Fruit fly (Drosophila melanogaster) whole organism: ENCODE measurements around the gene CG11444.

Source experiments
- CG8478 ChIP-seq: fragments of >200 bp; optimal IDR thresholded peaks from 2 replicates; lab custom pipeline; 2018; ENCODE audit warnings: inconsistent platforms
- Dll ChIP-seq: fragments of >200 bp; optimal IDR thresholded peaks from 2 replicates; lab custom pipeline; 2017
- EcR ChIP-seq, 2 experiments: fragments of >200 bp; optimal IDR thresholded peaks; 2 replicates each; lab custom pipeline; 2017; ENCODE audit warnings: missing biosample characterization in 2 of 2, missing genetic modification characterization in 2 of 2, missing genetic modification reagents in 2 of 2
- pan ChIP-seq: fragments of >200 bp; optimal IDR thresholded peaks from 2 replicates; lab custom pipeline; 2017
- psq ChIP-seq: fragments of >200 bp; optimal IDR thresholded peaks from 2 replicates; lab custom pipeline; 2017
- usp ChIP-seq: fragments of >200 bp; optimal IDR thresholded peaks from 2 replicates; lab custom pipeline; 2017; ENCODE audit warnings: missing biosample characterization, missing genetic modification characterization, mixed read lengths

CG11444 gene

dm6 chrX:4553999-4554398 lies at the start of gene CG11444:
TSS of gene CG11444 (minus strand) at chrX:4554398.
- TF ChIP-seq pan (lab: Kevin White, UChicago) (no peak), Dll (no peak), usp (GFP tag; lab: Kevin White, UChicago) (no peak)

dm6 chrX:4599897-4600469 lies 45.8 kb upstream of the CG11444 start:
- TF ChIP-seq psq (lab: Kevin White, UChicago), result no peak
- no peak for TF ChIP-seq EcR (GFP tag; optimal IDR thresholded peaks at IDR 0.05; lab: Kevin White, UChicago)
- no peak for TF ChIP-seq pan (lab: Kevin White, UChicago)
- TF ChIP-seq CG8478, result no peak
- TF ChIP-seq usp (GFP tag; lab: Kevin White, UChicago), result no peak

- TF ChIP-seq usp (GFP tag; lab: Kevin White, UChicago), result no peak
- TF ChIP-seq EcR (GFP tag; optimal IDR thresholded peaks at IDR 0.05; lab: Kevin White, UChicago), result no peak
- no peak for TF ChIP-seq pan (lab: Kevin White, UChicago)
- TF ChIP-seq CG8478, result no peak
These were observed 42.4 kb upstream of the CG11444 start for dm6 chrX:4596467-4597183.

- TF ChIP-seq EcR (GFP tag; optimal IDR thresholded peaks at IDR 0.05; lab: Kevin White, UChicago) (no peak), usp (GFP tag; lab: Kevin White, UChicago) (no peak), CG8478 (no peak), pan (lab: Kevin White, UChicago) (no peak), psq (lab: Kevin White, UChicago) (no peak), Dll (no peak)
These were observed 38.1 kb upstream of the CG11444 start for dm6 chrX:4592258-4592657.

dm6 chrX:4590772-4591064 lies 36.5 kb upstream of the CG11444 start:
- TF ChIP-seq psq (lab: Kevin White, UChicago) (no peak), EcR (GFP tag; optimal IDR thresholded peaks at IDR 0.05; lab: Kevin White, UChicago) (no peak)

- TF ChIP-seq CG8478 (peak; percentile 35), psq (lab: Kevin White, UChicago) (no peak)
These were observed 36.0 kb upstream of the CG11444 start for dm6 chrX:4589951-4590771.

dm6 chrX:4588981-4589380 lies 34.8 kb upstream of the CG11444 start:
- TF ChIP-seq psq (lab: Kevin White, UChicago) (no peak), Dll (no peak), CG8478 (no peak), pan (lab: Kevin White, UChicago) (no peak), usp (GFP tag; lab: Kevin White, UChicago) (no peak), EcR (GFP tag; optimal IDR thresholded peaks at IDR 0.05; lab: Kevin White, UChicago) (no peak)

- TF ChIP-seq EcR (GFP tag; optimal IDR thresholded peaks at IDR 0.05; lab: Kevin White, UChicago) (no peak), Dll (no peak), usp (GFP tag; lab: Kevin White, UChicago) (no peak), CG8478 (no peak)
These were observed 33.4 kb upstream of the CG11444 start for dm6 chrX:4587584-4587983.

- TF ChIP-seq pan (lab: Kevin White, UChicago), result no peak
- no peak for TF ChIP-seq psq (lab: Kevin White, UChicago)
These were observed 28.2 kb upstream of the CG11444 start for dm6 chrX:4582422-4582821.

dm6 chrX:4581769-4582168 lies 27.6 kb upstream of the CG11444 start:
- TF ChIP-seq psq (lab: Kevin White, UChicago) (no peak), EcR (GFP tag; optimal IDR thresholded peaks at IDR 0.05; lab: Kevin White, UChicago) (no peak), usp (GFP tag; lab: Kevin White, UChicago) (no peak), CG8478 (no peak), Dll (no peak), pan (lab: Kevin White, UChicago) (no peak)

- TF ChIP-seq pan (lab: Kevin White, UChicago) (no peak), usp (GFP tag; lab: Kevin White, UChicago) (no peak), Dll (no peak), CG8478 (no peak), EcR (GFP tag; optimal IDR thresholded peaks at IDR 0.05; lab: Kevin White, UChicago) (no peak), psq (lab: Kevin White, UChicago) (no peak)
These were observed 19.8 kb upstream of the CG11444 start for dm6 chrX:4573971-4574370.

dm6 chrX:4571829-4572228 lies 17.6 kb upstream of the CG11444 start, which contains the start of gene CG12684:
TSS of gene CG12684 (minus strand) at chrX:4571929.
- TF ChIP-seq psq (lab: Kevin White, UChicago) (no peak), EcR (GFP tag; optimal IDR thresholded peaks at IDR 0.05; lab: Kevin White, UChicago) (no peak), pan (lab: Kevin White, UChicago) (no peak), Dll (no peak), usp (GFP tag; lab: Kevin White, UChicago) (no peak), CG8478 (no peak)

dm6 chrX:4564962-4565361 lies 10.8 kb upstream of the CG11444 start:
- TF ChIP-seq psq (lab: Kevin White, UChicago) (no peak), pan (lab: Kevin White, UChicago) (no peak), EcR (GFP tag; optimal IDR thresholded peaks at IDR 0.05; lab: Kevin White, UChicago) (no peak), Dll (no peak), CG8478 (no peak), usp (GFP tag; lab: Kevin White, UChicago) (no peak)
